Worm (Caenorhabditis elegans) whole organism, late embryonic: ENCODE results near the gene srxa-7.
"Not testable (repeated sequence)": the region's sequence is repeated elsewhere in the genome, so short reads cannot be mapped to it uniquely, and the experiment has no call there.

Experiments
- K02D7.2 ChIP-seq: sonication (generic microtip); optimal IDR thresholded peaks from 2 replicates; lab custom pipeline; 2017; ENCODE audit warnings: mild to moderate bottlenecking, missing genetic modification characterization, missing compliant biosample characterization
- K09A11.1 ChIP-seq: sonication (generic microtip); optimal IDR thresholded peaks from 2 replicates; lab custom pipeline; 2017; ENCODE audit warnings: antibody characterized with exemption, mild to moderate bottlenecking, missing genetic modification characterization, missing compliant biosample characterization; ENCODE audit not compliant: insufficient read depth
- Y22D7AL.16 ChIP-seq: sonication (generic microtip); optimal IDR thresholded peaks from 2 replicates; lab custom pipeline; 2016; ENCODE audit warnings: missing genetic modification characterization, missing compliant biosample characterization
- ahr-1 ChIP-seq: sonication (generic microtip); optimal IDR thresholded peaks from 2 replicates; lab custom pipeline; 2016; ENCODE audit warnings: missing genetic modification characterization, missing compliant biosample characterization
- ceh-2 ChIP-seq: sonication (generic microtip); optimal IDR thresholded peaks from 2 replicates; lab custom pipeline; 2016; ENCODE audit warnings: missing genotype, missing genetic modification characterization, missing compliant biosample characterization
- ceh-22 ChIP-seq: sonication (generic microtip); optimal IDR thresholded peaks from 2 replicates; lab custom pipeline; 2017; ENCODE audit warnings: missing biosample characterization, missing genetic modification characterization
- ceh-34 ChIP-seq: sonication (generic microtip); optimal IDR thresholded peaks from 2 replicates; lab custom pipeline; 2016; ENCODE audit warnings: mild to moderate bottlenecking, missing genetic modification characterization, missing compliant biosample characterization
- ceh-45 ChIP-seq: fragments of 200-800 bp; sonication (Bioruptor generic); IDR thresholded peaks from 2 replicates; pipeline ENCODE4 v1.3.6; 2022; ENCODE audit warnings: missing genetic modification reagents, missing genetic modification characterization, missing compliant biosample characterization
- ceh-48 ChIP-seq: sonication (generic microtip); optimal IDR thresholded peaks from 2 replicates; lab custom pipeline; 2016; ENCODE audit warnings: missing genetic modification characterization, inconsistent platforms, missing compliant biosample characterization
- ceh-6 ChIP-seq: fragments of 200-800 bp; sonication (Bioruptor generic); optimal IDR thresholded peaks from 2 replicates; lab custom pipeline; 2018; ENCODE audit warnings: mild to moderate bottlenecking, missing genetic modification characterization, missing compliant biosample characterization
- ceh-9 ChIP-seq: sonication (generic microtip); optimal IDR thresholded peaks from 2 replicates; lab custom pipeline; 2016; ENCODE audit warnings: mild to moderate bottlenecking, missing genetic modification characterization, inconsistent platforms, missing compliant biosample characterization
- che-1 ChIP-seq: sonication (generic microtip); optimal IDR thresholded peaks from 2 replicates; lab custom pipeline; 2016; ENCODE audit warnings: mild to moderate bottlenecking, missing genetic modification characterization, missing compliant biosample characterization
- dmd-4 ChIP-seq: sonication (generic microtip); optimal IDR thresholded peaks from 2 replicates; lab custom pipeline; 2016; ENCODE audit warnings: borderline replicate concordance, missing genetic modification characterization, missing compliant biosample characterization
- elt-2 ChIP-seq: sonication (generic microtip); optimal IDR thresholded peaks from 2 replicates; lab custom pipeline; 2016; ENCODE audit warnings: missing genetic modification reagents, missing genetic modification characterization, missing compliant biosample characterization
- ets-4 ChIP-seq: sonication (generic microtip); optimal IDR thresholded peaks from 2 replicates; lab custom pipeline; 2016; ENCODE audit warnings: missing genetic modification characterization, missing compliant biosample characterization
- eyg-1 ChIP-seq: sonication (generic microtip); optimal IDR thresholded peaks from 2 replicates; lab custom pipeline; 2016; ENCODE audit warnings: missing genotype, missing genetic modification characterization, missing compliant biosample characterization
- fkh-6 ChIP-seq: sonication (generic microtip); optimal IDR thresholded peaks from 2 replicates; lab custom pipeline; 2016; ENCODE audit warnings: missing genetic modification characterization, missing compliant biosample characterization
- hlh-15 ChIP-seq: sonication (generic microtip); optimal IDR thresholded peaks from 2 replicates; lab custom pipeline; 2016; ENCODE audit warnings: missing genetic modification characterization, missing compliant biosample characterization
- hlh-30 ChIP-seq: sonication (generic microtip); optimal IDR thresholded peaks from 2 replicates; lab custom pipeline; 2017; ENCODE audit warnings: antibody characterized with exemption, missing genetic modification characterization, missing compliant biosample characterization; ENCODE audit not compliant: insufficient read depth
- hlh-6 ChIP-seq: sonication (generic microtip); optimal IDR thresholded peaks from 2 replicates; lab custom pipeline; 2016; ENCODE audit warnings: missing genotype, missing genetic modification characterization, missing compliant biosample characterization
- hlh-8 ChIP-seq: sonication (generic microtip); optimal IDR thresholded peaks from 2 replicates; lab custom pipeline; 2016; ENCODE audit warnings: missing genotype, missing genetic modification characterization, missing compliant biosample characterization
- lin-11 ChIP-seq: fragments of 200-800 bp; sonication (Bioruptor generic); optimal IDR thresholded peaks from 2 replicates; lab custom pipeline; 2018; ENCODE audit warnings: mild to moderate bottlenecking, missing genetic modification characterization, missing compliant biosample characterization
- mec-3 ChIP-seq: sonication (generic microtip); optimal IDR thresholded peaks from 2 replicates; lab custom pipeline; 2016; ENCODE audit warnings: borderline replicate concordance, missing genetic modification characterization, missing compliant biosample characterization
- nfya-1 ChIP-seq: sonication (generic microtip); optimal IDR thresholded peaks from 2 replicates; lab custom pipeline; 2017; ENCODE audit warnings: missing genetic modification characterization, mild to moderate bottlenecking, missing compliant biosample characterization, antibody characterized with exemption, moderate library complexity
- pax-1 ChIP-seq: fragments of 150-350 bp; optimal IDR thresholded peaks from 2 replicates; lab custom pipeline; 2014; ENCODE audit warnings: missing biosample characterization, missing genetic modification characterization
- pros-1 ChIP-seq: fragments of 150-350 bp; optimal IDR thresholded peaks from 2 replicates; lab custom pipeline; 2014; ENCODE audit warnings: missing biosample characterization, missing genetic modification reagents, missing genetic modification characterization
- ref-2 ChIP-seq: sonication (generic microtip); optimal IDR thresholded peaks from 2 replicates; lab custom pipeline; 2016; ENCODE audit warnings: missing genetic modification characterization, missing compliant biosample characterization
- sdc-2 ChIP-seq: sonication (generic microtip); optimal IDR thresholded peaks from 2 replicates; lab custom pipeline; 2016; ENCODE audit warnings: missing genotype, missing genetic modification characterization, missing compliant biosample characterization
- tbx-2 ChIP-seq: sonication (generic microtip); optimal IDR thresholded peaks from 2 replicates; lab custom pipeline; 2016; ENCODE audit warnings: missing genetic modification characterization, missing compliant biosample characterization
- tbx-7 ChIP-seq: sonication (generic microtip); optimal IDR thresholded peaks from 2 replicates; lab custom pipeline; 2016; ENCODE audit warnings: missing genotype, missing genetic modification characterization, missing compliant biosample characterization
- unc-3 ChIP-seq, 2 experiments: fragments of 200-800 bp in 1 of 2; sonication (Bioruptor generic) in 1 of 2; sonication (generic microtip) in 1 of 2; conservative IDR thresholded peaks in 1 of 2; optimal IDR thresholded peaks in 1 of 2; 2 replicates each; pipeline versions ENCODE4 v1.3.6 to Lab custom; 2016 to 2022; ENCODE audit warnings: missing compliant biosample characterization in 2 of 2, missing genetic modification characterization in 2 of 2, missing genetic modification reagents in 1 of 2
- unc-55 ChIP-seq: sonication (generic microtip); optimal IDR thresholded peaks from 2 replicates; lab custom pipeline; 2017; ENCODE audit warnings: missing biosample characterization, missing genetic modification reagents, missing genetic modification characterization
- zip-5 ChIP-seq: sonication (generic microtip); optimal IDR thresholded peaks from 2 replicates; lab custom pipeline; 2016; ENCODE audit warnings: missing genetic modification characterization, missing compliant biosample characterization

The srxa-7 gene

ce11 chrV:16333412-16333811 lies 26.1 kb downstream of the srxa-7 start, which contains the start of gene srh-167:
Gene srh-167, plus strand, starts transcription at chrV:16333712.
- TF ChIP-seq eyg-1 (tag; lab: Kevin White, UChicago) (no peak), tbx-2 (tag; lab: Kevin White, UChicago) (no peak), unc-55 (GFP tag; lab: Kevin White, UChicago) (no peak), hlh-8 (tag; lab: Kevin White, UChicago) (no peak), fkh-6 (tag; lab: Kevin White, UChicago) (no peak), pros-1 (tag; lab: Kevin White, UChicago) (no peak)

DNA sequence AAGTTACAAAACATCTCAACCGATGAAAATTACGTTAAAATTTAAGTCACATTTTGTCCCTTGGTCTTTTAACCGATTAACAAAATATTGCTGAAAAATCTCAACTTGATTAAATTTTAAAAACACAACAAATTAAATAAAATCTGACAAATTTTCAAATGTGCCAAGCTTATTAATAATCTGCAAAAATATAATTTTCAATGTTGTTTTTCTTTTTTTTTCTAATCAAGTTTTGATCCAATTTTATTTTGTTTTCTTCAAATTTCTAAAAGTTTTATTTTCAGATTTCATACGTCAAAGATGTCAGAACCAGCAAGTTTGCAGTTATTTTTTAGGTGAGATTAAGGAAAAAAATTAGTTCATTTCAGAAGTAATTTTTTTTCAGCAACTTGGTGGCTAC lies 29.0 kb downstream of the srxa-7 start, which contains the start of gene srw-87:
Gene srw-87, plus strand, starts transcription at position 301 of the 400 bp plus-strand sequence.
- TF ChIP-seq ets-4 (tag; lab: Kevin White, UChicago), result no peak
- no peak for TF ChIP-seq dmd-4 (tag; lab: Kevin White, UChicago)
- TF ChIP-seq tbx-7, result no peak
- no peak for TF ChIP-seq mec-3
- TF ChIP-seq ceh-34 (tag; lab: Kevin White, UChicago), result no peak
- no peak for TF ChIP-seq unc-3 (GFP tag; conservative IDR thresholded peaks at IDR 0.05; lab: Robert Waterston, UW)
- no peak for TF ChIP-seq unc-3 (tag; optimal IDR thresholded peaks at IDR 0.05; lab: Kevin White, UChicago)
- no peak for TF ChIP-seq ceh-9 (tag; lab: Kevin White, UChicago)
- no peak for TF ChIP-seq ref-2
- TF ChIP-seq ceh-2 (tag; lab: Kevin White, UChicago), result no peak
- TF ChIP-seq, all 69 proteins: peak for 0

DNA sequence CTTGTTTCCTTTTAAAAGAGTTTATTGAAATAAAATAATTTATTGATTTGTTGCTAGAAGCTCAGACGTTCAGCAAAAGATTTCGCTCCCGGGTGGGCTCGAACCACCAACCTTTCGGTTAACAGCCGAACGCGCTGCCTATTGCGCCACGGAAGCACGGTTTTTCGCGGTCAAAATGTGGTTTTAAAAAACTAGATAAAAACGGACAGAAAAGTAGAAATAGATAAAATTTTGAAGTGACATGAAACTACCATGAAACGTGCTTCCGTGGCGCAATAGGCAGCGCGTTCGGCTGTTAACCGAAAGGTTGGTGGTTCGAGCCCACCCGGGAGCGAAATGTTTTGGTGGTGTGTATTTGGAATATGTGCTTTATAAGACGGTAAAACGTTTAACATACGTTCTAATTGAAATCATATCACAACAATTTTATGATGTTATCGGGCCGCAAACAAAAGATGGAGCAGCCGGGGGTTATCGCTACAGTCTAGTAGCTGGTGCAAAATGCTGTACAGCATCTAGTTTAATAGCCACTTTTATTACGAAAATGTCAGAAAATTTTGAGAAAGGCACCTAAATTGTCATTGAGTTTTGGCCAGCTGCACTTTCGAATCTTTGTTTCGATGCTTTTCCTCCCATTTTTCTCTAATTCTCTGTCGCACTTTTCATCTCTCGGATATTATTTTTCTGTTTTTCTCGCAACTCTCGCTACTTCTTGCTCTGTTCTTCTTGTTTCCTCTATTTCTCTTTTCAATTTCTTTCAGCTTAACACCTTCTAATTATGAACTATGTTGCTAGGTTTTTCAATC lies 31.1 kb downstream of the srxa-7 start, which contains the start of gene slc-9B.2:
Gene slc-9B.2, plus strand, starts transcription at position 756 of the 806 bp plus-strand sequence.
- TF ChIP-seq ahr-1, pax-1, nfya-1 (tag; lab: Kevin White, UChicago): not testable (repeated sequence)

DNA sequence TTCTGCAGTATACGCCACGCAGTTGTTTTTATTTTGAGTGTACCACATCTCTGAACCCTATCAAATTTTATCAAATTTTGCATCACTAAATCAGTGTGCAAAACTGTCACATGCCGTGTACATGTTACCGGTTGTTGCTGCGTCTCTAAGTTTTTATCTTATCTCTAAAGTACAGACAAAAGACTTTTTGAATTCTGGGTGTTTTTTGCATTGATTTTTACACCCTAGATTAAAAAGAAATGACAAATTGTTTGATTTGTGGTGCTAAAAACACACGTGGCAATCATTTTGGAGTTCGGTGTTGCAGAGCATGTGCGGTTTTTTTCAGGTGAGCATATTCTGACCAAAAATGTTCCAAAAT lies 34.9 kb downstream of the srxa-7 start, which contains the start of gene nhr-193:
Gene nhr-193, plus strand, starts transcription at position 51 of the 361 bp plus-strand sequence.
- TF ChIP-seq ceh-6 (GFP tag; lab: Kevin White, UChicago), result no peak
- TF ChIP-seq elt-2 (tag; lab: Kevin White, UChicago), result peak; percentile 22
- TF ChIP-seq, all 69 proteins: peak for 1

- no peak for TF ChIP-seq che-1 (tag; lab: Kevin White, UChicago)
Measured at ce11 chrV:16346406-16347108, 39.2 kb downstream of the srxa-7 start, which contains the start of the genes W08G11.5 and W08G11.1. Gene W08G11.5, minus strand, starts transcription at chrV:16346506. Gene W08G11.1, plus strand, starts transcription at chrV:16347058.

DNA sequence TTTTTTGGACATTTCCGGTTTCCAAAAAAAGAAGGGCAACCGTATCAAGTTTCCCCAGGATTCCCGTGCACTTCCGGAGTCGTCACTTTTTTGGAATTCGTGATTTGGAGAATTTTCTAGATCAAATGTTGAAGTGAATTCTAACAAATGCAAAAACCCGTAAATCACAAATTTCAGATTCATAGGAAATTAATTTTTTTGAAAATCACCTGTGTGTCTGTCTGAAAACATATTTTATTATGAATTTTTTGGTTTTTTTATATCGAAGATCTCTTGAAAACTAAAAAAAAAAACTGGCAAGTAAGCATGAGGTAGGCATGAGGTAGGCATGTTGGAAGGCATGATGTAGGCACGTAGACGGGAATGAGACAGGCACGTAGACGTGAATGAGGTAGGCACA lies 42.7 kb downstream of the srxa-7 start:
- TF ChIP-seq unc-3 (GFP tag; conservative IDR thresholded peaks at IDR 0.05; lab: Robert Waterston, UW) (no peak), unc-3 (tag; optimal IDR thresholded peaks at IDR 0.05; lab: Kevin White, UChicago) (no peak), lin-11 (tag; lab: Kevin White, UChicago) (no peak), ets-4 (tag; lab: Kevin White, UChicago) (no peak), K09A11.1 (tag; lab: Kevin White, UChicago) (no peak), hlh-6 (tag; lab: Kevin White, UChicago) (no peak), hlh-30 (no peak), ceh-45 (GFP tag; lab: Robert Waterston, UW) (no peak), Y22D7AL.16 (tag; lab: Kevin White, UChicago) (no peak), sdc-2 (tag; lab: Kevin White, UChicago) (no peak), ceh-9 (tag; lab: Kevin White, UChicago) (no peak), che-1 (tag; lab: Kevin White, UChicago) (no peak), eyg-1 (tag; lab: Kevin White, UChicago) (no peak), hlh-15 (tag; lab: Kevin White, UChicago) (no peak), K02D7.2 (tag; lab: Kevin White, UChicago) (no peak), zip-5 (no peak), ceh-48 (tag; lab: Kevin White, UChicago) (no peak), ceh-22 (tag; lab: Kevin White, UChicago) (no peak), ref-2 (no peak)
- TF ChIP-seq, all 69 proteins: peak for 0
